Worm (Caenorhabditis elegans) whole organism, mixed stage, embryonic: Measurements from ENCODE around the gene F53A9.6.

ENCODE experiments used
- M03D4.4 ChIP-seq: sonication (generic microtip); optimal IDR thresholded peaks from 2 replicates; lab custom pipeline; 2017; ENCODE audit warnings: mild to moderate bottlenecking, missing genetic modification characterization, missing compliant biosample characterization
- bed-3 ChIP-seq: fragments of 200-800 bp; sonication (Bioruptor generic); optimal IDR thresholded peaks from 3 replicates; lab custom pipeline; 2018; ENCODE audit warnings: mild to moderate bottlenecking, missing genetic modification characterization, moderate library complexity, missing compliant biosample characterization
- blmp-1 ChIP-seq: fragments of 150-350 bp; optimal IDR thresholded peaks from 2 replicates; lab custom pipeline; 2014; ENCODE audit warnings: missing biosample characterization, missing genetic modification characterization
- ceh-39 ChIP-seq: fragments of 150-350 bp; optimal IDR thresholded peaks from 2 replicates; lab custom pipeline; 2014; ENCODE audit warnings: missing biosample characterization, missing genetic modification characterization
- ceh-83 ChIP-seq: fragments of 200-800 bp; sonication (Bioruptor generic); optimal IDR thresholded peaks from 2 replicates; lab custom pipeline; 2018; ENCODE audit warnings: mild to moderate bottlenecking, missing genetic modification characterization, missing compliant biosample characterization
- ces-1 ChIP-seq: fragments of 150-350 bp; optimal IDR thresholded peaks from 2 replicates; lab custom pipeline; 2014; ENCODE audit warnings: missing biosample characterization, missing genetic modification reagents, missing genetic modification characterization
- cnd-1 ChIP-seq: fragments of 200-800 bp; sonication (Bioruptor generic); optimal IDR thresholded peaks from 2 replicates; lab custom pipeline; 2018; ENCODE audit warnings: mild to moderate bottlenecking, missing genetic modification characterization, missing compliant biosample characterization
- drap-1 ChIP-seq: fragments of 200-800 bp; sonication (Bioruptor generic); optimal IDR thresholded peaks from 3 replicates; lab custom pipeline; 2018; ENCODE audit warnings: mild to moderate bottlenecking, missing genetic modification characterization, missing compliant biosample characterization
- elt-1 ChIP-seq: sonication (generic microtip); optimal IDR thresholded peaks from 2 replicates; lab custom pipeline; 2017; ENCODE audit warnings: missing genetic modification characterization, mild to moderate bottlenecking, missing compliant biosample characterization, antibody characterized with exemption, moderate library complexity, borderline replicate concordance; ENCODE audit not compliant: insufficient read depth
- elt-3 ChIP-seq: fragments of 150-350 bp; optimal IDR thresholded peaks from 2 replicates; lab custom pipeline; 2014; ENCODE audit warnings: missing biosample characterization, missing genetic modification characterization
- flh-1 ChIP-seq: fragments of 200-800 bp; sonication (Bioruptor generic); optimal IDR thresholded peaks from 2 replicates; lab custom pipeline; 2018; ENCODE audit warnings: mild to moderate bottlenecking, missing genetic modification characterization, moderate library complexity, missing compliant biosample characterization
- ham-2 ChIP-seq: fragments of 200-800 bp; sonication (Bioruptor generic); optimal IDR thresholded peaks from 2 replicates; lab custom pipeline; 2018; ENCODE audit warnings: mild to moderate bottlenecking, missing genetic modification characterization, missing compliant biosample characterization
- hlh-1 ChIP-seq: fragments of 150-350 bp; optimal IDR thresholded peaks from 2 replicates; lab custom pipeline; 2014; ENCODE audit warnings: missing biosample characterization, missing genetic modification reagents, missing genetic modification characterization
- lin-13 ChIP-seq: fragments of 150-350 bp; optimal IDR thresholded peaks from 2 replicates; lab custom pipeline; 2014; ENCODE audit warnings: missing biosample characterization, missing genetic modification characterization
- lin-32 ChIP-seq: fragments of 200-800 bp; sonication (Bioruptor generic); optimal IDR thresholded peaks from 2 replicates; lab custom pipeline; 2018; ENCODE audit warnings: mild to moderate bottlenecking, missing genetic modification characterization, missing compliant biosample characterization
- lsy-2 ChIP-seq: fragments of 150-350 bp; optimal IDR thresholded peaks from 2 replicates; lab custom pipeline; 2014; ENCODE audit warnings: missing biosample characterization, missing genetic modification characterization
- mab-5 ChIP-seq: fragments of 150-350 bp; optimal IDR thresholded peaks from 2 replicates; lab custom pipeline; 2014; ENCODE audit warnings: missing biosample characterization, missing genetic modification characterization
- mep-1 ChIP-seq: fragments of 150-350 bp; optimal IDR thresholded peaks from 2 replicates; lab custom pipeline; 2017; ENCODE audit warnings: missing biosample characterization, missing genetic modification reagents, missing genetic modification characterization, inconsistent platforms
- mls-2 ChIP-seq: sonication (generic microtip); optimal IDR thresholded peaks from 2 replicates; lab custom pipeline; 2016; ENCODE audit warnings: mild to moderate bottlenecking, missing genetic modification characterization, moderate library complexity, missing compliant biosample characterization
- nhr-2 ChIP-seq: fragments of 150-350 bp; optimal IDR thresholded peaks from 2 replicates; lab custom pipeline; 2014; ENCODE audit warnings: missing biosample characterization, missing genetic modification characterization
- nhr-237 ChIP-seq: fragments of 150-350 bp; optimal IDR thresholded peaks from 2 replicates; lab custom pipeline; 2014; ENCODE audit warnings: missing biosample characterization, missing genetic modification characterization
- nhr-76 ChIP-seq: sonication (generic microtip); optimal IDR thresholded peaks from 2 replicates; lab custom pipeline; 2017; ENCODE audit warnings: missing biosample characterization, missing genetic modification characterization
- pha-4 ChIP-seq: fragments of 150-350 bp; optimal IDR thresholded peaks from 2 replicates; lab custom pipeline; 2018; ENCODE audit warnings: missing biosample characterization, missing genetic modification reagents, missing genetic modification characterization
- sem-2 ChIP-seq: fragments of 200-800 bp; sonication (Bioruptor generic); optimal IDR thresholded peaks from 2 replicates; lab custom pipeline; 2018; ENCODE audit warnings: mild to moderate bottlenecking, missing genetic modification characterization, missing compliant biosample characterization
- snpc-4 ChIP-seq: fragments of 150-350 bp; optimal IDR thresholded peaks from 2 replicates; lab custom pipeline; 2014; ENCODE audit warnings: missing biosample characterization, missing genetic modification characterization
- sptf-1 ChIP-seq: sonication (generic microtip); optimal IDR thresholded peaks from 2 replicates; lab custom pipeline; 2017; ENCODE audit warnings: mild to moderate bottlenecking, missing genetic modification characterization, moderate library complexity, missing compliant biosample characterization
- tbx-8 ChIP-seq: fragments of 200-800 bp; sonication (Bioruptor generic); optimal IDR thresholded peaks from 2 replicates; lab custom pipeline; 2018; ENCODE audit warnings: mild to moderate bottlenecking, missing genetic modification characterization, moderate library complexity, missing compliant biosample characterization
- unc-120 ChIP-seq: sonication (generic microtip); optimal IDR thresholded peaks from 2 replicates; lab custom pipeline; 2017; ENCODE audit warnings: missing genetic modification characterization, missing compliant biosample characterization; ENCODE audit not compliant: poor library complexity, severe bottlenecking
- unc-62 ChIP-seq: fragments of 150-350 bp; optimal IDR thresholded peaks from 2 replicates; lab custom pipeline; 2014; ENCODE audit warnings: missing biosample characterization, missing genetic modification reagents, missing genetic modification characterization
- zip-8 ChIP-seq: fragments of 150-350 bp; optimal IDR thresholded peaks from 2 replicates; lab custom pipeline; 2014; ENCODE audit warnings: missing biosample characterization, missing genetic modification characterization
- ztf-11 ChIP-seq: fragments of 150-350 bp; optimal IDR thresholded peaks from 2 replicates; lab custom pipeline; 2014; ENCODE audit warnings: missing biosample characterization, missing genetic modification characterization

The F53A9.6 gene

ce11 chrX:8713754-8714295 lies at the start of gene F53A9.6:
F53A9.6 (minus strand) TSS chrX:8713804.
- TF ChIP-seq flh-1 (GFP tag; lab: Kevin White, UChicago) (no peak), ham-2 (GFP tag; lab: Kevin White, UChicago) (no peak), elt-3 (tag; lab: Kevin White, UChicago) (no peak), tbx-8 (GFP tag; lab: Kevin White, UChicago) (no peak), bed-3 (GFP tag; lab: Kevin White, UChicago) (no peak), ceh-39 (tag; lab: Kevin White, UChicago) (no peak), hlh-1 (tag; lab: Kevin White, UChicago) (no peak), unc-62 (GFP tag; lab: Kevin White, UChicago) (no peak), sem-2 (no peak), ces-1 (GFP tag; lab: Kevin White, UChicago) (no peak), lin-32 (GFP tag; lab: Kevin White, UChicago) (no peak), pha-4 (tag; lab: Kevin White, UChicago) (no peak)

ce11 chrX:8762927-8763326 lies 49.3 kb upstream of the F53A9.6 start:
- TF ChIP-seq hlh-1 (tag; lab: Kevin White, UChicago), result peak; percentile 27
- TF ChIP-seq lsy-2 (tag; lab: Kevin White, UChicago), result no peak
- TF ChIP-seq ceh-83 (GFP tag; lab: Kevin White, UChicago), result no peak
- no peak for TF ChIP-seq sem-2
- TF ChIP-seq drap-1 (GFP tag; lab: Kevin White, UChicago), result no peak
- TF ChIP-seq unc-120 (tag; lab: Kevin White, UChicago), result peak; percentile 28
- TF ChIP-seq mls-2 (tag; lab: Kevin White, UChicago), result no peak
- TF ChIP-seq sptf-1 (tag; lab: Kevin White, UChicago), result no peak
- TF ChIP-seq zip-8, result no peak
- TF ChIP-seq nhr-2 (tag; lab: Kevin White, UChicago), result no peak

- TF ChIP-seq lin-13 (tag; lab: Kevin White, UChicago), result no peak
- no peak for TF ChIP-seq elt-1 (tag; lab: Kevin White, UChicago)
- TF ChIP-seq M03D4.4 (tag; lab: Kevin White, UChicago), result no peak
- TF ChIP-seq snpc-4 (tag; lab: Kevin White, UChicago), result no peak
- no peak for TF ChIP-seq ces-1 (GFP tag; lab: Kevin White, UChicago)
- no peak for TF ChIP-seq zip-8
- no peak for TF ChIP-seq hlh-1 (tag; lab: Kevin White, UChicago)
- TF ChIP-seq pha-4 (tag; lab: Kevin White, UChicago), result no peak
- no peak for TF ChIP-seq ceh-83 (GFP tag; lab: Kevin White, UChicago)
- TF ChIP-seq nhr-76, result no peak
- TF ChIP-seq blmp-1 (tag; lab: Kevin White, UChicago), result no peak
- no peak for TF ChIP-seq mep-1 (tag; lab: Kevin White, UChicago)
- no peak for TF ChIP-seq mab-5 (tag; lab: Kevin White, UChicago)
- no peak for TF ChIP-seq flh-1 (GFP tag; lab: Kevin White, UChicago)
- no peak for TF ChIP-seq drap-1 (GFP tag; lab: Kevin White, UChicago)
- no peak for TF ChIP-seq bed-3 (GFP tag; lab: Kevin White, UChicago)
- no peak for TF ChIP-seq cnd-1
- no peak for TF ChIP-seq nhr-2 (tag; lab: Kevin White, UChicago)
- no peak for TF ChIP-seq unc-120 (tag; lab: Kevin White, UChicago)
- no peak for TF ChIP-seq sptf-1 (tag; lab: Kevin White, UChicago)
Observed at ce11 chrX:8761497-8761896, 47.9 kb upstream of the F53A9.6 start, which contains the start of gene M02D8.5. M02D8.5 (minus strand) TSS chrX:8761597.

ce11 chrX:8761060-8761459 lies 47.5 kb upstream of the F53A9.6 start:
- TF ChIP-seq unc-62 (GFP tag; lab: Kevin White, UChicago), result peak; percentile 13
- TF ChIP-seq nhr-237 (tag; lab: Kevin White, UChicago), result no peak

ce11 chrX:8755987-8756386 lies 42.4 kb upstream of the F53A9.6 start:
- TF ChIP-seq lin-13 (tag; lab: Kevin White, UChicago), result no peak
- no peak for TF ChIP-seq nhr-237 (tag; lab: Kevin White, UChicago)
- TF ChIP-seq bed-3 (GFP tag; lab: Kevin White, UChicago), result no peak
- no peak for TF ChIP-seq nhr-2 (tag; lab: Kevin White, UChicago)
- no peak for TF ChIP-seq sem-2
- no peak for TF ChIP-seq ztf-11
- TF ChIP-seq lin-32 (GFP tag; lab: Kevin White, UChicago), result no peak
- TF ChIP-seq unc-62 (GFP tag; lab: Kevin White, UChicago), result no peak
